Worm (Caenorhabditis elegans) whole organism, L4 larva: ENCODE results near the gene chil-2.

Experiments
- F10B5.3 ChIP-seq: sonication (generic microtip); optimal IDR thresholded peaks from 2 replicates; lab custom pipeline; 2016; ENCODE audit warnings: mild to moderate bottlenecking, missing genetic modification characterization, missing compliant biosample characterization
- F44E2.7 ChIP-seq: fragments of 200-800 bp; sonication (Bioruptor generic); IDR thresholded peaks from 2 replicates; pipeline ENCODE4 v2.1.2; 2022; ENCODE audit warnings: missing genetic modification characterization, missing compliant biosample characterization
- Y5F2A.4 ChIP-seq: fragments of 200-800 bp; sonication (Bioruptor generic); optimal IDR thresholded peaks from 2 replicates; lab custom pipeline; 2018; ENCODE audit warnings: mild to moderate bottlenecking, missing genetic modification characterization, missing compliant biosample characterization
- aha-1 ChIP-seq: fragments of 150-350 bp; peaks from one replicate; lab custom pipeline; 2014; ENCODE audit warnings: missing biosample characterization, missing genetic modification characterization
- aly-2 ChIP-seq: sonication (generic microtip); optimal IDR thresholded peaks from 2 replicates; lab custom pipeline; 2018; ENCODE audit warnings: missing biosample characterization, missing genetic modification characterization
- ama-1 ChIP-seq: fragments of 150-350 bp; optimal IDR thresholded peaks from 2 replicates; lab custom pipeline; 2014; ENCODE audit warnings: inconsistent platforms, mixed read lengths
- attf-4 ChIP-seq: sonication (generic microtip); optimal IDR thresholded peaks from 3 replicates; lab custom pipeline; 2017; ENCODE audit warnings: missing biosample characterization, missing genetic modification characterization
- dmd-8 ChIP-seq: fragments of 200-800 bp; sonication (Bioruptor generic); IDR thresholded peaks from 2 replicates; pipeline ENCODE4 v1.3.6; 2022; ENCODE audit warnings: missing genetic modification characterization, missing compliant biosample characterization
- dmd-9 ChIP-seq: fragments of 200-800 bp; sonication (Bioruptor generic); IDR thresholded peaks from 2 replicates; pipeline ENCODE4 v1.3.6; 2022; ENCODE audit warnings: missing genetic modification reagents, missing genetic modification characterization, missing compliant biosample characterization
- hlh-11 ChIP-seq: fragments of 200-800 bp; sonication (Bioruptor generic); optimal IDR thresholded peaks from 2 replicates; lab custom pipeline; 2018; ENCODE audit warnings: mild to moderate bottlenecking, missing genetic modification characterization, missing compliant biosample characterization
- hlh-30 ChIP-seq: sonication (generic microtip); optimal IDR thresholded peaks from 2 replicates; lab custom pipeline; 2017; ENCODE audit warnings: antibody characterized with exemption, mild to moderate bottlenecking, missing genetic modification characterization, missing compliant biosample characterization; ENCODE audit not compliant: insufficient read depth
- hmg-1.1 ChIP-seq: fragments of 200-800 bp; sonication (Bioruptor generic); IDR thresholded peaks from 2 replicates; pipeline ENCODE4 v1.3.6; 2022; ENCODE audit warnings: missing genetic modification reagents, missing genetic modification characterization, missing compliant biosample characterization
- lin-13 ChIP-seq: fragments of 150-350 bp; optimal IDR thresholded peaks from 2 replicates; lab custom pipeline; 2014; ENCODE audit warnings: missing biosample characterization, missing genetic modification reagents, missing genetic modification characterization
- mdl-1 ChIP-seq, 2 experiments: fragments of 150-350 bp in 1 of 2; sonication (generic microtip) in 1 of 2; optimal IDR thresholded peaks; 2 replicates each; lab custom pipeline; 2014 to 2017; ENCODE audit warnings: missing biosample characterization in 2 of 2, missing genetic modification characterization in 2 of 2
- mxl-2 ChIP-seq: fragments of 200-800 bp; sonication (Bioruptor generic); conservative IDR thresholded peaks from 2 replicates; pipeline ENCODE4 v1.3.6; 2022; ENCODE audit warnings: missing genetic modification reagents, missing genetic modification characterization, missing compliant biosample characterization
- mxl-3 ChIP-seq: fragments of 200-800 bp; sonication (Bioruptor generic); optimal IDR thresholded peaks from 2 replicates; lab custom pipeline; 2018; ENCODE audit warnings: mild to moderate bottlenecking, missing genetic modification characterization, missing compliant biosample characterization
- nhr-111 ChIP-seq: fragments of 200-800 bp; sonication (Bioruptor generic); optimal IDR thresholded peaks from 2 replicates; lab custom pipeline; 2018; ENCODE audit warnings: mild to moderate bottlenecking, missing genetic modification characterization, missing compliant biosample characterization
- nhr-25 ChIP-seq: sonication (generic microtip); optimal IDR thresholded peaks from 2 replicates; lab custom pipeline; 2017; ENCODE audit warnings: missing genetic modification characterization, mild to moderate bottlenecking, missing compliant biosample characterization, antibody characterized with exemption, moderate library complexity, borderline replicate concordance; ENCODE audit not compliant: insufficient read depth
- nhr-42 ChIP-seq: fragments of 200-800 bp; sonication (Bioruptor generic); IDR thresholded peaks from 2 replicates; pipeline ENCODE4 v1.3.6; 2022; ENCODE audit warnings: missing genetic modification characterization, missing compliant biosample characterization
- nhr-77 ChIP-seq: fragments of 150-350 bp; optimal IDR thresholded peaks from 2 replicates; lab custom pipeline; 2014; ENCODE audit warnings: missing biosample characterization, missing genetic modification characterization
- skn-1 ChIP-seq: fragments of 150-350 bp; optimal IDR thresholded peaks from 2 replicates; lab custom pipeline; 2014; ENCODE audit warnings: missing biosample characterization, missing genetic modification characterization
- spr-3 ChIP-seq: fragments of 200-800 bp; sonication (Bioruptor generic); optimal IDR thresholded peaks from 2 replicates; lab custom pipeline; 2018; ENCODE audit warnings: mild to moderate bottlenecking, missing genetic modification characterization, missing compliant biosample characterization
- zfp-2 ChIP-seq: sonication (generic microtip); optimal IDR thresholded peaks from 2 replicates; lab custom pipeline; 2016; ENCODE audit warnings: mild to moderate bottlenecking, missing genetic modification characterization, missing compliant biosample characterization
- ztf-7 ChIP-seq: fragments of 150-350 bp; optimal IDR thresholded peaks from 2 replicates; lab custom pipeline; 2014; ENCODE audit warnings: missing biosample characterization, missing genetic modification characterization

chil-2 gene

DNA sequence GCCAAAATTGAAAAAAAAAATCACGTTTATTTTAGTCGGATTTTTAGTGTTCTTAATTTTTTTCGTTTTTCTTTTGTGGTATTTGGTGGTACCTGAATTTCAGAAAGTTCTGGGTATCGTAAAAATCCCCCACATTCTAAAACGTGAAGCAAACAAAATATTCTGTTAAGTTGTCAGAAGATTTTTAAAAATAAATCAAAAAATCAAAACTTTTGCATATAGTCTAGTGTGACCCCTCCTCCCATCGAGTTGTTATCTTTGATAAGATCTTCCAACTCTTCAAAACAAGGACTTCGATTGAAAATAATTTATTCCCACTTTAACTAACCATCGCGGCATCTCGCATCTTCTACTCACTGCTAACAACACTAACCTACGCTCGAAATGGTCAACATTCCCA, 45.3 kb downstream of the chil-2 start, which contains the start of gene ZK938.1:
TSS of gene ZK938.1 (plus strand) at position 301 of the 400 bp plus-strand sequence.
- TF ChIP-seq mxl-3 (GFP tag; lab: Kevin White, UChicago) (no peak), aly-2 (tag; lab: Kevin White, UChicago) (no peak), Y5F2A.4 (GFP tag; lab: Kevin White, UChicago) (no peak), nhr-25 (tag; lab: Kevin White, UChicago) (no peak), skn-1 (no peak), nhr-111 (GFP tag; lab: Kevin White, UChicago) (no peak), ztf-7 (tag; lab: Kevin White, UChicago) (no peak), hmg-1.1 (GFP tag; lab: Robert Waterston, UW) (no peak)

DNA sequence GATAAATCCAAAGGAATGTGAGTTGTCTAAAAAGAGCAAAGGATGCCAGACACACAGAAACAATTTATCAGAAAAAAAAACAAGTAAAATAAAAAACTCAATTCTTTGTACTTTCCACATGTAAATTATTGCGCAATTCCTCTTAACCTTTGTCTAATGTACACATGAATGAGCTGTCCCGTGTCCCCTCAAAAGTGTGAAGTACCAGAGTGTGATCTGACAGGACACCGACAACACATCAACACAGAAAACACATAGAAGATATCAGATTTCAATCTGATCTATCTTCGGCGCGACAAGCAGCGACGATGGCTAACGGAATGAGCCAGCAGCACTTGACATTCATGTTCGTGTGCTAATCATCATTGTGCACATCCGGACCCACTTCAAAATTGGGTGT, 45.9 kb downstream of the chil-2 start:
- TF ChIP-seq F44E2.7 (no peak), F10B5.3 (no peak), mxl-2 (GFP tag; lab: Robert Waterston, UW) (no peak), hlh-30 (tag; lab: Kevin White, UChicago) (no peak), ztf-7 (tag; lab: Kevin White, UChicago) (no peak), attf-4 (tag; lab: Kevin White, UChicago) (no peak), spr-3 (no peak), mdl-1 (tag; optimal IDR thresholded peaks at IDR 0.05; lab: Kevin White, UChicago) (no peak), zfp-2 (tag; lab: Kevin White, UChicago) (no peak), lin-13 (GFP tag; lab: Kevin White, UChicago) (no peak), nhr-25 (tag; lab: Kevin White, UChicago) (no peak), dmd-8 (GFP tag; lab: Robert Waterston, UW) (no peak), ama-1 (no peak), nhr-77 (tag; lab: Kevin White, UChicago) (no peak), nhr-42 (GFP tag; lab: Robert Waterston, UW) (no peak)

DNA sequence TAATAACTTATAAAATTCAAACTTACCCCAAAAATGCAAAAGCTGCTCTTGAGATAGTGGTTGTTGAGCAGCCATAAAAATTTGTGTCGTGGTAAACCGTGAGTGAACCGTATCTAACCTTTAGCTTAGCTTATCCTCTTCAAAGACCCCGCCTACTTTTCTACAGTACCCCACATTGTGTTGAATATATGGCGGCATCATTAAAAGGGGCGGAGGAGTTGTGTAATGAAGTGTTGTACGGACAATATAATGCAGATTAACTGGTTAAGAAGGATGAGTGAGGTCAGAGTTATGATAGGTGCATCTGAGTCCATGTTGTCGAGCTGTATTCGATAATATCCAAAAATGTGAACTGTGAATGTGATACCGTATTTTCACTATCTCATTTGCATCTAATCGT, 46.6 kb downstream of the chil-2 start, which contains the start of gene eyg-1:
TSS of gene eyg-1 (minus strand) at position 101 of the 400 bp plus-strand sequence.
- TF ChIP-seq hlh-11 (no peak), aha-1 (tag; lab: Kevin White, UChicago) (peak; percentile 53)

DNA sequence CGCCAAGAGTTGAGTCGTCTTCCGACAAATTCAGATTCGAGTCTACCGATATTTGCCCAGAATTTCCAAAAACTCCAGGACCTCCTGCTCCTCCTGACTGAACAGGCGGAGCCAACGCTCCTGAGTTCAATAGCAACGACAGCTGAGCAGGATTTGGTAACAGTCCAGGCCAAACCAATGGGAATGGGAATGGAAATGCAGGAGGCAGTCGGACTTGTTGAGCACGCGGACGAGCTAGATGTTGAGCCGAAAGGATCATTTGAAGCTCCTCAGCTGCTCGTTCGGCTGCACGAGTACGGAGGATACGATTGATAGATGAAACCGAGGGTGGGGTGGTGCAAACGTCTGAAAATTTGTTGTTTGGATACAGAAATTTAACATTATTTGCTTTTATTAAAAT, 47.5 kb downstream of the chil-2 start:
- TF ChIP-seq aha-1 (tag; lab: Kevin White, UChicago) (peak; percentile 56), dmd-9 (GFP tag; lab: Robert Waterston, UW) (no peak)
